Fruit fly (Drosophila melanogaster): Measurements from ENCODE around the gene CG6138.

Gene CG6138

dm6 chr2L:10614660-10615479 is 47.8 kb downstream of the CG6138 start (continued):
- TF ChIP-seq mld (GFP tag; IDR thresholded peaks at IDR 0.05; ENCODE audit: partially characterized antibody): no peak
- no peak for TF ChIP-seq CG9727 (GFP tag; optimal IDR thresholded peaks at IDR 0.05)
- TF ChIP-seq onecut (GFP tag; IDR thresholded peaks at IDR 0.05): 0 out of 2 replicates have a peak, but pooled peaks have one; percentile 23
- no peak for TF ChIP-seq CG11093 (GFP tag; IDR thresholded peaks at IDR 0.05)
- TF ChIP-seq CG8478 (optimal IDR thresholded peaks at IDR 0.05): no peak
- TF ChIP-seq CG12071 (GFP tag; optimal IDR thresholded peaks at IDR 0.05): peak; percentile 19
- TF ChIP-seq Rx (GFP tag; IDR thresholded peaks at IDR 0.05): peak; percentile 18; the same call in 1 of the 2 replicates
- 0 out of 2 replicates have a peak, but pooled peaks have one; percentile 18 for TF ChIP-seq CG32532 (GFP tag; IDR thresholded peaks at IDR 0.05)
- peak; percentile 54; the same call in 1 of the 3 replicates for TF ChIP-seq H15 (GFP tag; IDR thresholded peaks at IDR 0.05)
- peak; percentile 25 for TF ChIP-seq Sox102F (GFP tag; optimal IDR thresholded peaks at IDR 0.05)
- no peak for TF ChIP-seq caup (GFP tag; optimal IDR thresholded peaks at IDR 0.05; ENCODE audit: severe bottlenecking)
- TF ChIP-seq CG10431 (GFP tag; optimal IDR thresholded peaks at IDR 0.05): no peak
- peak; percentile 18; the same call in 1 of the 3 replicates for TF ChIP-seq zfh1 (GFP tag; IDR thresholded peaks at IDR 0.05)
- no peak for TF ChIP-seq MBD-R2 (GFP tag; IDR thresholded peaks at IDR 0.05)
- no peak for TF ChIP-seq CG31224 (GFP tag; IDR thresholded peaks at IDR 0.05)
- TF ChIP-seq HLH3B (GFP tag; IDR thresholded peaks at IDR 0.05): 0 out of 2 replicates have a peak, but pooled peaks have one; percentile 29
- TF ChIP-seq h (optimal IDR thresholded peaks at IDR 0.05): peak; percentile 46
- TF ChIP-seq Mes4 (GFP tag; optimal IDR thresholded peaks at IDR 0.05): peak; percentile 18
- peak; percentile 70 for TF ChIP-seq sens (GFP tag)
- no peak for TF ChIP-seq NfI (GFP tag; optimal IDR thresholded peaks at IDR 0.05)
- TF ChIP-seq CG8359 (GFP tag; optimal IDR thresholded peaks at IDR 0.05; ENCODE audit: borderline replicate concordance): no peak
- TF ChIP-seq twi (tag; optimal IDR thresholded peaks at IDR 0.05): peak; percentile 41
- peak; percentile 28 for TF ChIP-seq CG7839 (tag; optimal IDR thresholded peaks at IDR 0.05)
- TF ChIP-seq CG4617 (GFP tag; optimal IDR thresholded peaks at IDR 0.05; ENCODE audit: borderline replicate concordance): no peak
- TF ChIP-seq Lhr (GFP tag; optimal IDR thresholded peaks at IDR 0.05): no peak
- TF ChIP-seq CG14441 (GFP tag; IDR thresholded peaks at IDR 0.05): no peak
- peak; percentile 96 for TF ChIP-seq CG14965 (GFP tag; optimal IDR thresholded peaks at IDR 0.05; ENCODE audit: borderline replicate concordance)
- TF ChIP-seq E2f1 (GFP tag; IDR thresholded peaks at IDR 0.05): peak; percentile 40; the same call in 1 of the 2 replicates
- no peak for TF ChIP-seq CG8944 (GFP tag; optimal IDR thresholded peaks at IDR 0.05)
- peak; percentile 10 for TF ChIP-seq CG6813 (GFP tag; optimal IDR thresholded peaks at IDR 0.05)
- TF ChIP-seq CG7271 (tag; optimal IDR thresholded peaks at IDR 0.05): no peak
- TF ChIP-seq CG4820 (GFP tag; optimal IDR thresholded peaks at IDR 0.05): no peak
- no peak for TF ChIP-seq hkb (optimal IDR thresholded peaks at IDR 0.05)
- TF ChIP-seq hkb (GFP tag; IDR thresholded peaks at IDR 0.05): 0 out of 2 replicates have a peak, but pooled peaks have one; percentile 33
- TF ChIP-seq Xrp1 (GFP tag; IDR thresholded peaks at IDR 0.05): peak; percentile 20; the same call in 1 of the 2 replicates
- no peak for TF ChIP-seq nmo (GFP tag; optimal IDR thresholded peaks at IDR 0.05)
- 0 out of 2 replicates have a peak, but pooled peaks have one; percentile 12 for TF ChIP-seq CG43689 (GFP tag; IDR thresholded peaks at IDR 0.05)
- TF ChIP-seq D19A (tag; optimal IDR thresholded peaks at IDR 0.05): peak; percentile 16
- no peak for TF ChIP-seq gcm (GFP tag; optimal IDR thresholded peaks at IDR 0.05)
- TF ChIP-seq CG11504 (tag; optimal IDR thresholded peaks at IDR 0.05): peak; percentile 49
- peak; percentile 53 for TF ChIP-seq run (tag; optimal IDR thresholded peaks at IDR 0.05)
- TF ChIP-seq Usf (GFP tag; optimal IDR thresholded peaks at IDR 0.05): no peak
- no peak for TF ChIP-seq CG4707 (GFP tag; optimal IDR thresholded peaks at IDR 0.05)
- no peak for TF ChIP-seq Bgb (GFP tag; IDR thresholded peaks at IDR 0.05; ENCODE audit: partially characterized antibody)
- peak; percentile 52; the same call in 1 of the 3 replicates for TF ChIP-seq CG2199 (GFP tag; IDR thresholded peaks at IDR 0.05)
- TF ChIP-seq sim (GFP tag; IDR thresholded peaks at IDR 0.05): peak; percentile 38; the same call in 1 of the 2 replicates
- no peak for TF ChIP-seq Dll (GFP tag; IDR thresholded peaks at IDR 0.05; ENCODE audit: partially characterized antibody)
- no peak for TF ChIP-seq HHEX (GFP tag; optimal IDR thresholded peaks at IDR 0.05)
- no peak for TF ChIP-seq CG5245 (GFP tag; optimal IDR thresholded peaks at IDR 0.05)

Measured in whole organism, embryonic.